Worm (Caenorhabditis elegans): ENCODE data around the gene F40A3.4.

DNA sequence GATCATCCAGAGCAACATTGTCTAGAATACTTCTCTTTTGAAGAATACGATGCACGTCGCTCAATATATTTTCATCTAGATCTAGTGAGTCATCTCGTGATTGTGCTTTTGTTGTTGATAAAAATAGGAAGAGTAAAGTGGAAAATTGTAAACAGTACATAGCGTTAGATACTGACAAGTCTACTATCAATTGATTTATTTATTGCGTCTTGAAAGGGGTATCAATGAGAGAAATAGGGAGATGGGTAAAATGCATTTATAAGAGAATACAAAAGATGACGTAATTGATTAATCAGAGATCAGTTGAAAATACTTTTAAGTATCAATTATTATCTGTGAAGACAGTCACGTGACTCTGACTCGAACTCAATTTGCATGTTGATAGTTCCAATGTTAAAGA, 38.6 kb upstream of the F40A3.4 start, which contains the start of gene txt-5:
- TF ChIP-seq klf-2 (GFP tag; conservative IDR thresholded peaks at IDR 0.05) (no peak), med-1 (GFP tag; optimal IDR thresholded peaks at IDR 0.05; ENCODE audit: insufficient read depth) (no peak), T22C8.4 (GFP tag; IDR thresholded peaks at IDR 0.05) (no peak), tab-1 (GFP tag; IDR thresholded peaks at IDR 0.05) (no peak), ztf-23 (GFP tag; IDR thresholded peaks at IDR 0.05) (no peak)
